Worm (Caenorhabditis elegans): Measurements from ENCODE around the gene hpo-34.

hpo-34 gene

ce11 chrX:11558156-11558555, 39.3 kb upstream of the hpo-34 start:
- TF ChIP-seq nhr-67 (tag; optimal IDR thresholded peaks at IDR 0.05) (no peak), fkh-10 (GFP tag; optimal IDR thresholded peaks at IDR 0.05) (peak; percentile 70), nhr-28 (tag; optimal IDR thresholded peaks at IDR 0.05) (no peak), ceh-82 (tag; optimal IDR thresholded peaks at IDR 0.05) (no peak), ztf-11 (tag; optimal IDR thresholded peaks at IDR 0.05) (no peak)

- TF ChIP-seq elt-2 (tag; optimal IDR thresholded peaks at IDR 0.05) (peak; percentile 72), snpc-4 (tag; optimal IDR thresholded peaks at IDR 0.05) (no peak), pqm-1 (tag; optimal IDR thresholded peaks at IDR 0.05) (peak; percentile 72)
Observed at ce11 chrX:11556194-11556739, 37.4 kb upstream of the hpo-34 start, which contains the start of gene C35C5.10. TSS of gene C35C5.10 (plus strand) at chrX:11556244.

ce11 chrX:11555527-11556137, 36.8 kb upstream of the hpo-34 start:
- TF ChIP-seq unc-39 (tag; optimal IDR thresholded peaks at IDR 0.05) (no peak), ceh-82 (tag; optimal IDR thresholded peaks at IDR 0.05) (no peak), fkh-10 (GFP tag; optimal IDR thresholded peaks at IDR 0.05) (no peak), nhr-28 (tag; optimal IDR thresholded peaks at IDR 0.05) (no peak), jun-1 (tag; optimal IDR thresholded peaks at IDR 0.05) (no peak), skn-1 (tag; optimal IDR thresholded peaks at IDR 0.05) (no peak), nhr-76 (tag; optimal IDR thresholded peaks at IDR 0.05) (no peak), eor-1 (tag; optimal IDR thresholded peaks at IDR 0.05) (no peak), nhr-12 (tag; optimal IDR thresholded peaks at IDR 0.05) (no peak)

ce11 chrX:11555046-11555445, 36.2 kb upstream of the hpo-34 start:
- peak; percentile 3 for TF ChIP-seq pha-4 (tag; optimal IDR thresholded peaks at IDR 0.05)
- TF ChIP-seq lsy-12 (tag; optimal IDR thresholded peaks at IDR 0.05), result no peak
- no peak for TF ChIP-seq lin-39 (tag; optimal IDR thresholded peaks at IDR 0.05)
- TF ChIP-seq R02D3.7 (tag; optimal IDR thresholded peaks at IDR 0.05), result no peak
- peak; percentile 26 for TF ChIP-seq pqm-1 (tag; optimal IDR thresholded peaks at IDR 0.05)
- TF ChIP-seq eor-1 (tag; optimal IDR thresholded peaks at IDR 0.05), result no peak
- TF ChIP-seq snpc-4 (tag; optimal IDR thresholded peaks at IDR 0.05), result no peak
- no peak for TF ChIP-seq ztf-11 (tag; optimal IDR thresholded peaks at IDR 0.05)
- TF ChIP-seq skn-1 (tag; optimal IDR thresholded peaks at IDR 0.05), result no peak
- TF ChIP-seq sea-2 (GFP tag; optimal IDR thresholded peaks at IDR 0.05), result no peak
- no peak for TF ChIP-seq fos-1 (tag; optimal IDR thresholded peaks at IDR 0.05)
- TF ChIP-seq elt-2 (tag; optimal IDR thresholded peaks at IDR 0.05), result peak; percentile 59
- TF ChIP-seq mdl-1 (tag; optimal IDR thresholded peaks at IDR 0.05), result no peak
- TF ChIP-seq ceh-16 (tag; optimal IDR thresholded peaks at IDR 0.05), result no peak
- no peak for TF ChIP-seq nhr-28 (tag; optimal IDR thresholded peaks at IDR 0.05)
- TF ChIP-seq nhr-11 (tag; optimal IDR thresholded peaks at IDR 0.05), result no peak
- no peak for TF ChIP-seq ztf-4 (tag; optimal IDR thresholded peaks at IDR 0.05)
- TF ChIP-seq aly-2 (tag; optimal IDR thresholded peaks at IDR 0.05), result no peak
- no peak for TF ChIP-seq fkh-2 (tag; optimal IDR thresholded peaks at IDR 0.05)
- TF ChIP-seq ceh-82 (tag; optimal IDR thresholded peaks at IDR 0.05), result no peak

ce11 chrX:11554522-11554921, 35.7 kb upstream of the hpo-34 start:
- TF ChIP-seq nhr-237 (tag; optimal IDR thresholded peaks at IDR 0.05), result no peak
- no peak for TF ChIP-seq lsy-12 (tag; optimal IDR thresholded peaks at IDR 0.05)
- no peak for TF ChIP-seq ceh-16 (tag; optimal IDR thresholded peaks at IDR 0.05)
- no peak for TF ChIP-seq egl-5 (tag; optimal IDR thresholded peaks at IDR 0.05)
- TF ChIP-seq fkh-2 (tag; optimal IDR thresholded peaks at IDR 0.05), result no peak
- no peak for TF ChIP-seq ztf-11 (tag; optimal IDR thresholded peaks at IDR 0.05)
- TF ChIP-seq zag-1 (tag; optimal IDR thresholded peaks at IDR 0.05), result no peak
- no peak for TF ChIP-seq sea-2 (GFP tag; optimal IDR thresholded peaks at IDR 0.05)
- TF ChIP-seq nhr-67 (tag; optimal IDR thresholded peaks at IDR 0.05), result no peak
- TF ChIP-seq skn-1 (tag; optimal IDR thresholded peaks at IDR 0.05), result no peak
- TF ChIP-seq nhr-12 (tag; optimal IDR thresholded peaks at IDR 0.05), result no peak
- TF ChIP-seq elt-2 (tag; optimal IDR thresholded peaks at IDR 0.05), result no peak
- TF ChIP-seq unc-62 (GFP tag; optimal IDR thresholded peaks at IDR 0.05), result no peak
- TF ChIP-seq daf-12 (tag; optimal IDR thresholded peaks at IDR 0.05), result no peak

- TF ChIP-seq eor-1 (tag; optimal IDR thresholded peaks at IDR 0.05) (no peak), daf-12 (tag; optimal IDR thresholded peaks at IDR 0.05) (no peak), nfya-1 (tag; optimal IDR thresholded peaks at IDR 0.05; ENCODE audit: insufficient read depth) (peak; percentile 47), mml-1 (tag; optimal IDR thresholded peaks at IDR 0.05) (no peak), fkh-2 (tag; optimal IDR thresholded peaks at IDR 0.05) (no peak), pqm-1 (tag; optimal IDR thresholded peaks at IDR 0.05) (no peak)
Observed at ce11 chrX:11552879-11553278, 34.0 kb upstream of the hpo-34 start.

Measured in whole organism, L3 larva.